Worm (Caenorhabditis elegans) whole organism, L1 larva: ENCODE measurements around the gene F22B8.7.

ENCODE experiments used
- ceh-82 ChIP-seq, 3 experiments: fragments of 150-350 bp in 1 of 3; sonication (generic microtip) in 2 of 3; optimal IDR thresholded peaks; 2 replicates each; lab custom pipeline; 2014 to 2017; ENCODE audit warnings: missing biosample characterization in 3 of 3, missing genetic modification characterization in 3 of 3
- egl-27 ChIP-seq, 2 experiments: fragments of 150-350 bp in 1 of 2; sonication (generic microtip); optimal IDR thresholded peaks; 3 replicates each; lab custom pipeline; 2017 to 2018; ENCODE audit warnings: missing biosample characterization in 2 of 2, missing genetic modification characterization in 2 of 2, missing genetic modification reagents in 2 of 2
- fkh-8 ChIP-seq: sonication (generic microtip); optimal IDR thresholded peaks from 2 replicates; lab custom pipeline; 2016; ENCODE audit warnings: mild to moderate bottlenecking, missing genetic modification characterization, missing compliant biosample characterization
- fos-1 ChIP-seq: fragments of 150-350 bp; optimal IDR thresholded peaks from 2 replicates; lab custom pipeline; 2014; ENCODE audit warnings: missing biosample characterization, missing genetic modification characterization
- jun-1 ChIP-seq: fragments of 150-350 bp; optimal IDR thresholded peaks from 2 replicates; lab custom pipeline; 2014; ENCODE audit warnings: missing biosample characterization, missing genetic modification reagents, missing genetic modification characterization
- lin-13 ChIP-seq: fragments of 150-350 bp; optimal IDR thresholded peaks from 2 replicates; lab custom pipeline; 2014; ENCODE audit warnings: missing biosample characterization, missing genetic modification reagents, missing genetic modification characterization
- lsy-2 ChIP-seq, 2 experiments: fragments of 150-350 bp; optimal IDR thresholded peaks; 2 replicates each; lab custom pipeline; 2014; ENCODE audit warnings: missing biosample characterization in 2 of 2, missing genetic modification characterization in 2 of 2
- unc-62 ChIP-seq: fragments of 150-350 bp; optimal IDR thresholded peaks from 2 replicates; lab custom pipeline; 2014; ENCODE audit warnings: missing biosample characterization, missing genetic modification reagents, missing genetic modification characterization
- vab-15 ChIP-seq: sonication (generic microtip); optimal IDR thresholded peaks from 2 replicates; lab custom pipeline; 2017; ENCODE audit warnings: missing genotype, mild to moderate bottlenecking, missing genetic modification characterization, missing compliant biosample characterization

DNA sequence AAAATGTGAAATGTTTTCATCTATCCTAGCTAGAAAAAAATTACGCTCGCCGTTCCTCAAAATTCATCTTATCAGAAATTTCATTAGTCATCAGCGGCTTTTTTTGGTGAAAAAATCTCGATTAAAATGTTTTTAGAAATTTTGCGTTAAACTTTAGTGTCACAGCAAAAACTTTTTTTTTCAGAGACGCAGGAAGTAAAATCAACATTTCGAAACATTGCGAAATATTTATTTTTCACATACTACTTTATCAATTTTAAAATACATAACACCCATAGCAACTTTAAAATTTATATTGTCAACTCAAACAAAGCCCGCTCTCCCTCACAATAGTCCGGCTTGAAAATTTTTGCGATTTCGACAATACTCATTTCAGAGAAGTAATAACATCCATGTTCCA is 37.8 kb downstream of the F22B8.7 start:
- TF ChIP-seq lin-13 (GFP tag; lab: Kevin White, UChicago) (no peak), fos-1 (tag; lab: Kevin White, UChicago) (no peak), unc-62 (no peak), ceh-82 (tag; optimal IDR thresholded peaks at IDR 0.05; lab: Kevin White, UChicago) (no peak), fkh-8 (tag; lab: Kevin White, UChicago) (no peak), jun-1 (tag; lab: Kevin White, UChicago) (no peak), egl-27 (tag; optimal IDR thresholded peaks at IDR 0.05; lab: Kevin White, UChicago) (no peak), vab-15 (tag; lab: Kevin White, UChicago) (no peak), lsy-2 (tag; optimal IDR thresholded peaks at IDR 0.05; lab: Kevin White, UChicago) (no peak)
